Fruit fly (Drosophila melanogaster) whole organism, embryonic: Measurements from ENCODE around the gene CG14286.
A peak's percentile ranks its signal among the peaks of the same experiment; 100 is the strongest.

Experiments used
- Atf6 ChIP-seq: fragments of 200-800 bp; sonication (Bioruptor generic); IDR thresholded peaks from 2 replicates; pipeline ENCODE4 v1.3.6; 2022; ENCODE audit warnings: missing biosample characterization, missing genetic modification characterization
- Blimp-1 ChIP-seq: fragments of 200-800 bp; sonication (Bioruptor generic); optimal IDR thresholded peaks from 3 replicates; lab custom pipeline; 2018; ENCODE audit warnings: missing biosample characterization, missing genetic modification characterization, mild to moderate bottlenecking, moderate library complexity, missing genetic modification reagents
- CG10543 ChIP-seq: fragments of 200-800 bp; sonication (Bioruptor generic); optimal IDR thresholded peaks from 3 replicates; lab custom pipeline; 2017; ENCODE audit warnings: missing biosample characterization, mild to moderate bottlenecking, missing genetic modification characterization, moderate library complexity
- CG12071 ChIP-seq: fragments of 200-800 bp; sonication (Bioruptor generic); optimal IDR thresholded peaks from 3 replicates; lab custom pipeline; 2018; ENCODE audit warnings: missing biosample characterization, mild to moderate bottlenecking, missing genetic modification characterization
- CG12391 ChIP-seq: fragments of 200-800 bp; sonication (Bioruptor generic); optimal IDR thresholded peaks from 3 replicates; lab custom pipeline; 2018; ENCODE audit warnings: missing biosample characterization, mild to moderate bottlenecking, missing genetic modification characterization, moderate library complexity
- CG12744 ChIP-seq: fragments of 200-800 bp; sonication (Bioruptor generic); optimal IDR thresholded peaks from 2 replicates; lab custom pipeline; 2016; ENCODE audit warnings: missing biosample characterization, missing genetic modification characterization
- CG13624 ChIP-seq: fragments of 200-800 bp; sonication (Bioruptor generic); optimal IDR thresholded peaks from 2 replicates; lab custom pipeline; 2016; ENCODE audit warnings: missing biosample characterization, missing genetic modification characterization
- CG15269 ChIP-seq: fragments of 200-800 bp; sonication (Bioruptor generic); optimal IDR thresholded peaks from 2 replicates; lab custom pipeline; 2018; ENCODE audit warnings: missing biosample characterization, mild to moderate bottlenecking, missing genetic modification characterization, moderate library complexity
- CG15479 ChIP-seq: fragments of 200-800 bp; sonication (Bioruptor generic); optimal IDR thresholded peaks from 3 replicates; lab custom pipeline; 2019; ENCODE audit warnings: missing biosample characterization, mild to moderate bottlenecking, missing genetic modification characterization, moderate library complexity
- CG15696 ChIP-seq: fragments of 200-800 bp; sonication (Bioruptor generic); optimal IDR thresholded peaks from 2 replicates; lab custom pipeline; 2019; ENCODE audit warnings: missing biosample characterization, mild to moderate bottlenecking, missing genetic modification characterization, moderate library complexity
- CG1602 ChIP-seq: fragments of 200-800 bp; sonication (Bioruptor generic); optimal IDR thresholded peaks from 3 replicates; lab custom pipeline; 2016; ENCODE audit warnings: missing biosample characterization, missing genetic modification characterization
- CG1647 ChIP-seq: fragments of 200-800 bp; sonication (Bioruptor generic); optimal IDR thresholded peaks from 3 replicates; lab custom pipeline; 2016; ENCODE audit warnings: missing biosample characterization, missing genetic modification characterization
- CG1792 ChIP-seq: fragments of 200-800 bp; sonication (Bioruptor generic); optimal IDR thresholded peaks from 2 replicates; lab custom pipeline; 2016; ENCODE audit warnings: missing biosample characterization, missing genetic modification characterization
- CG30020 ChIP-seq: fragments of 200-800 bp; optimal IDR thresholded peaks from 2 replicates; lab custom pipeline; 2019; ENCODE audit warnings: missing biosample characterization, mild to moderate bottlenecking, missing genetic modification characterization, moderate library complexity
- CG31224 ChIP-seq: fragments of 200-800 bp; sonication (Bioruptor generic); IDR thresholded peaks from 2 replicates; pipeline ENCODE4 v1.3.6; 2022; ENCODE audit warnings: missing biosample characterization, missing genetic modification characterization
- CG31441 ChIP-seq: fragments of 200-800 bp; sonication (Bioruptor generic); IDR thresholded peaks from 2 replicates; pipeline ENCODE4 v1.3.6; 2022; ENCODE audit warnings: missing biosample characterization, missing genetic modification characterization
- CG4282 ChIP-seq: fragments of 200-800 bp; sonication (Bioruptor generic); optimal IDR thresholded peaks from 2 replicates; lab custom pipeline; 2016; ENCODE audit warnings: missing biosample characterization, missing genetic modification characterization
- CG4424 ChIP-seq: fragments of 200-800 bp; sonication (Bioruptor generic); optimal IDR thresholded peaks from 3 replicates; lab custom pipeline; 2016; ENCODE audit warnings: missing biosample characterization, missing genetic modification characterization
- CG4707 ChIP-seq: fragments of 200-800 bp; sonication (Bioruptor generic); optimal IDR thresholded peaks from 2 replicates; lab custom pipeline; 2018; ENCODE audit warnings: missing biosample characterization, mild to moderate bottlenecking, missing genetic modification characterization, moderate library complexity
- CG4854 ChIP-seq: fragments of 200-800 bp; sonication (Bioruptor generic); optimal IDR thresholded peaks from 2 replicates; lab custom pipeline; 2016; ENCODE audit warnings: missing biosample characterization, missing genetic modification characterization, inconsistent platforms
- CG6254 ChIP-seq: fragments of 200-800 bp; sonication (Bioruptor generic); optimal IDR thresholded peaks from 3 replicates; lab custom pipeline; 2017; ENCODE audit warnings: mild to moderate bottlenecking, missing biosample characterization, missing genetic modification reagents, missing genetic modification characterization
- CG6689 ChIP-seq: fragments of 200-800 bp; sonication (Bioruptor generic); IDR thresholded peaks from 2 replicates; pipeline ENCODE4 v1.3.6; 2022; ENCODE audit warnings: missing biosample characterization, missing genetic modification characterization
- CG6854 ChIP-seq: fragments of 200-800 bp; sonication (Bioruptor generic); optimal IDR thresholded peaks from 3 replicates; lab custom pipeline; 2017; ENCODE audit warnings: missing biosample characterization, mild to moderate bottlenecking, missing genetic modification characterization
- CG7745 ChIP-seq: fragments of 200-800 bp; sonication (Bioruptor generic); optimal IDR thresholded peaks from 2 replicates; lab custom pipeline; 2018; ENCODE audit warnings: missing biosample characterization, mild to moderate bottlenecking, missing genetic modification characterization, moderate library complexity
- CG8359 ChIP-seq: fragments of 200-800 bp; sonication (Bioruptor generic); optimal IDR thresholded peaks from 2 replicates; lab custom pipeline; 2017; ENCODE audit warnings: missing biosample characterization, mild to moderate bottlenecking, missing genetic modification characterization, borderline replicate concordance
- CG8924 ChIP-seq: fragments of 200-800 bp; optimal IDR thresholded peaks from 3 replicates; lab custom pipeline; 2019; ENCODE audit warnings: missing biosample characterization, mild to moderate bottlenecking, missing genetic modification characterization, moderate library complexity
- CTCF ChIP-seq: fragments of 200-800 bp; sonication (Bioruptor generic); optimal IDR thresholded peaks from 2 replicates; lab custom pipeline; 2017; ENCODE audit warnings: missing biosample characterization, mild to moderate bottlenecking, missing genetic modification characterization, moderate library complexity
- Chrac-16 ChIP-seq: fragments of 200-800 bp; sonication (Bioruptor generic); optimal IDR thresholded peaks from 3 replicates; lab custom pipeline; 2016; ENCODE audit warnings: missing biosample characterization, missing genetic modification characterization
- CoRest ChIP-seq: fragments of 200-800 bp; sonication (Bioruptor generic); optimal IDR thresholded peaks from 3 replicates; lab custom pipeline; 2018; ENCODE audit warnings: missing biosample characterization, mild to moderate bottlenecking, missing genetic modification characterization, moderate library complexity
- Dek ChIP-seq: fragments of 200-800 bp; sonication (Bioruptor generic); optimal IDR thresholded peaks from 3 replicates; lab custom pipeline; 2019; ENCODE audit warnings: missing biosample characterization, mild to moderate bottlenecking, missing genetic modification characterization, moderate library complexity
- Dref ChIP-seq: fragments of 200-800 bp; sonication (Bioruptor generic); IDR thresholded peaks from 2 replicates; pipeline ENCODE4 v1.3.6; 2022; ENCODE audit warnings: missing biosample characterization, missing genetic modification characterization
- Hmr ChIP-seq: fragments of 200-800 bp; sonication (Bioruptor generic); optimal IDR thresholded peaks from 3 replicates; lab custom pipeline; 2017; ENCODE audit warnings: mild to moderate bottlenecking, missing biosample characterization, missing genetic modification reagents, missing genetic modification characterization
- Hr39 ChIP-seq: fragments of >200 bp; optimal IDR thresholded peaks from 2 replicates; lab custom pipeline; 2017
- Hsf ChIP-seq: fragments of 200-800 bp; sonication (Bioruptor generic); optimal IDR thresholded peaks from 3 replicates; lab custom pipeline; 2016; ENCODE audit warnings: missing biosample characterization, missing genetic modification characterization
- Med ChIP-seq: fragments of 200-800 bp; sonication (Bioruptor generic); peaks from one replicate; lab custom pipeline; 2016; ENCODE audit warnings: missing biosample characterization, missing genetic modification characterization, mild to moderate bottlenecking, inconsistent platforms, moderate library complexity
- Rx ChIP-seq: fragments of 200-800 bp; sonication (Bioruptor generic); IDR thresholded peaks from 2 replicates; pipeline ENCODE4 v1.3.6; 2022; ENCODE audit warnings: missing biosample characterization, missing genetic modification characterization
- ara ChIP-seq: fragments of 200-800 bp; sonication (Bioruptor generic); IDR thresholded peaks from 2 replicates; pipeline ENCODE4 v1.3.6; 2022; ENCODE audit warnings: missing biosample characterization, missing genetic modification characterization
- ash1 ChIP-seq: fragments of 200-800 bp; sonication (Bioruptor generic); optimal IDR thresholded peaks from 2 replicates; lab custom pipeline; 2018; ENCODE audit warnings: missing biosample characterization, mild to moderate bottlenecking, missing genetic modification characterization
- az2 ChIP-seq: fragments of 200-800 bp; sonication (Bioruptor generic); optimal IDR thresholded peaks from 3 replicates; lab custom pipeline; 2016; ENCODE audit warnings: missing biosample characterization, missing genetic modification characterization
- ci ChIP-seq: fragments of 200-800 bp; sonication (Bioruptor generic); IDR thresholded peaks from 3 replicates; pipeline ENCODE4 v1.3.6; 2022; ENCODE audit warnings: missing biosample characterization, missing genetic modification characterization
- esg ChIP-seq: fragments of 200-800 bp; sonication (Bioruptor generic); conservative IDR thresholded peaks from 2 replicates; pipeline ENCODE4 v1.3.6; 2022; ENCODE audit warnings: missing biosample characterization, missing genetic modification characterization
- gfzf ChIP-seq: fragments of 200-800 bp; sonication (Bioruptor generic); optimal IDR thresholded peaks from 2 replicates; lab custom pipeline; 2016; ENCODE audit warnings: missing biosample characterization, mild to moderate bottlenecking, missing genetic modification characterization, moderate library complexity
- grn ChIP-seq: fragments of 200-800 bp; sonication (Bioruptor generic); optimal IDR thresholded peaks from 3 replicates; lab custom pipeline; 2017; ENCODE audit warnings: missing biosample characterization, missing genetic modification characterization
- insv ChIP-seq, 2 experiments: fragments of 200-800 bp; sonication (Bioruptor generic); optimal IDR thresholded peaks; 3 replicates each; lab custom pipeline; 2016 to 2018; ENCODE audit warnings: missing biosample characterization in 2 of 2, missing genetic modification characterization in 2 of 2
- kay ChIP-seq: fragments of 200-800 bp; sonication (Bioruptor generic); optimal IDR thresholded peaks from 2 replicates; lab custom pipeline; 2016; ENCODE audit warnings: missing biosample characterization, missing genetic modification characterization
- nmo ChIP-seq: fragments of 200-800 bp; sonication (Bioruptor generic); optimal IDR thresholded peaks from 2 replicates; lab custom pipeline; 2018; ENCODE audit warnings: missing biosample characterization, mild to moderate bottlenecking, missing genetic modification characterization, moderate library complexity
- sens-2 ChIP-seq: fragments of 200-800 bp; sonication (Bioruptor generic); IDR thresholded peaks from 2 replicates; pipeline ENCODE4 v1.3.6; 2022; ENCODE audit warnings: missing biosample characterization, missing genetic modification characterization
- shn ChIP-seq: fragments of 200-800 bp; sonication (Bioruptor generic); optimal IDR thresholded peaks from 3 replicates; lab custom pipeline; 2016; ENCODE audit warnings: missing biosample characterization, missing genetic modification characterization
- slbo ChIP-seq: fragments of 200-800 bp; sonication (Bioruptor generic); IDR thresholded peaks from 2 replicates; pipeline ENCODE4 v1.3.6; 2022; ENCODE audit warnings: missing biosample characterization, missing genetic modification characterization
- stwl ChIP-seq: fragments of 200-800 bp; sonication (Bioruptor generic); optimal IDR thresholded peaks from 3 replicates; lab custom pipeline; 2018; ENCODE audit warnings: missing biosample characterization, mild to moderate bottlenecking, missing genetic modification characterization, moderate library complexity
- twi ChIP-seq: fragments of 200-800 bp; optimal IDR thresholded peaks from 2 replicates; lab custom pipeline; 2019; ENCODE audit warnings: missing biosample characterization, mild to moderate bottlenecking, missing genetic modification characterization, moderate library complexity

Gene CG14286

DNA sequence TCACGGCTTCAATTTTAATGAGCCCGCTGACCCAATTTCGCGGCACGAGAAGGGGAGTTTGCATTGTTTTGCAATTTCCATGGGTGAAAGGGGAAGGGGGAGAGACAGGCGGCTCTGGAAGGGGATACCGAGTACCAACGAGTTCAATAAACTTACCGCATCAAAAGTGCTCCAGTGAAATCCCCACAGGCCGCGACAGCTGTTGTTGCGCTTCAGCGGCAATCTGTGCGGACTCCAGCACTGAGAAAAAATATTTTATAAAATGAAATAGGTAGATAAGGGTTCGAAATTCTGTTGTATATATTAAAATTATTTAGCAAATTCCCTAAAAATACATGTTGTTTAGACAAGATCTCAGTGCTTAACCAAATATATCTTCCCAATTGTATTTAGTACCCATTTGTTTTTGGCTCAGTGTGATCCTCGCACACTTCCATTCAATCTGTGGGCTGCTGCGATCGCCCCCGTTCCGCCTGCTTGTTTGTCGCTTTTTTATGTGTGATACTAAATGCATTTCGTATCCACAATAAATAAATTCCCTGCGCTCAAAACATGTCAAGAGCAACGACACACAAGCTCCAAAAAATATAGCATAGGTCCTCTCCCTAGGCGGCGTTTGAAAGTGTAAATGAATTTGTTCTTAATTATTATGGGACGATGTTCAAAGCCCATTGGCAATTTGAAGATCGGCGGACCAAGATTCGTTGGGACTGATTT lies 28.2 kb upstream of the CG14286 start (continued):
- TF ChIP-seq Hmr (no peak), CG1792 (GFP tag; lab: Kevin White, UChicago) (peak; percentile 24), Hr39 (lab: Kevin White, UChicago) (no peak), Dek (tag; lab: Kevin White, UChicago) (peak; percentile 48), insv (GFP tag; optimal IDR thresholded peaks at IDR 0.05; lab: Kevin White, UChicago) (no peak), CG30020 (no peak), CG6854 (peak; percentile 19), Chrac-16 (GFP tag; lab: Kevin White, UChicago) (peak; percentile 70), Med (GFP tag; lab: Kevin White, UChicago) (peak; percentile 86), Blimp-1 (GFP tag; lab: Kevin White, UChicago) (peak; percentile 88), ci (GFP tag; lab: Robert Waterston, UW) (peak; percentile 90), CG12071 (GFP tag; lab: Kevin White, UChicago) (peak; percentile 47), sens-2 (GFP tag; lab: Robert Waterston, UW) (peak; percentile 86), CG4707 (peak; percentile 73), CG12391 (peak; percentile 86), ara (GFP tag; lab: Robert Waterston, UW) (peak; percentile 87), shn (GFP tag; lab: Kevin White, UChicago) (no peak), CG15696 (tag; lab: Kevin White, UChicago) (peak; percentile 40), esg (peak; percentile 75), Atf6 (GFP tag; lab: Robert Waterston, UW) (peak; percentile 54; the same call in 1 of the 2 replicates), CG7745 (no peak), CG8359 (GFP tag; lab: Kevin White, UChicago) (peak; percentile 73), CG12744 (no peak), CTCF (GFP tag; lab: Kevin White, UChicago) (no peak), Dref (GFP tag; lab: Robert Waterston, UW) (no peak), twi (peak; percentile 73), CG31224 (GFP tag; lab: Robert Waterston, UW) (peak; percentile 34; the same call in 1 of the 2 replicates), CoRest (tag; lab: Kevin White, UChicago) (peak; percentile 81), CG10543 (GFP tag; lab: Kevin White, UChicago) (no peak), Rx (peak; percentile 77), CG1647 (GFP tag; lab: Kevin White, UChicago) (no peak), az2 (GFP tag; lab: Kevin White, UChicago) (peak; percentile 85), CG6254 (GFP tag; lab: Kevin White, UChicago) (peak; percentile 84), kay (peak; percentile 27), slbo (GFP tag; lab: Robert Waterston, UW) (peak; percentile 49), CG4282 (peak; percentile 34), CG15269 (tag; lab: Kevin White, UChicago) (peak; percentile 63), stwl (tag; lab: Kevin White, UChicago) (peak; percentile 22), CG4424 (peak; percentile 82), CG1602 (peak; percentile 69), CG4854 (GFP tag; lab: Kevin White, UChicago) (peak; percentile 60), grn (no peak), CG31441 (GFP tag; lab: Robert Waterston, UW) (peak; percentile 90), CG15479 (GFP tag; lab: Kevin White, UChicago) (no peak), ash1 (no peak), gfzf (GFP tag; lab: Kevin White, UChicago) (no peak), nmo (GFP tag; lab: Kevin White, UChicago) (peak; percentile 88), CG8924 (tag; lab: Kevin White, UChicago) (peak; percentile 83), CG13624 (GFP tag; lab: Kevin White, UChicago) (no peak), Hsf (GFP tag; lab: Kevin White, UChicago) (peak; percentile 70), CG6689 (GFP tag; lab: Robert Waterston, UW) (peak; percentile 86)
